Worm (Caenorhabditis elegans) whole organism, young adult: ENCODE measurements around the gene T20D4.3.

Source experiments
- B0019.2 ChIP-seq: fragments of 200-800 bp; sonication (Bioruptor generic); conservative IDR thresholded peaks from 2 replicates; pipeline ENCODE4 v1.3.6; 2022; ENCODE audit warnings: missing genetic modification reagents, missing genetic modification characterization, missing compliant biosample characterization
- Y53F4B.3 ChIP-seq: fragments of 200-800 bp; sonication (Bioruptor generic); IDR thresholded peaks from 2 replicates; pipeline ENCODE4 v1.3.6; 2022; ENCODE audit warnings: missing genetic modification reagents, missing genetic modification characterization, missing compliant biosample characterization
- ceh-91 ChIP-seq: fragments of 200-800 bp; sonication (Bioruptor generic); IDR thresholded peaks from 2 replicates; pipeline ENCODE4 v1.3.6; 2022; ENCODE audit warnings: missing genetic modification reagents, missing genetic modification characterization, missing compliant biosample characterization
- ekl-4 ChIP-seq: fragments of 200-800 bp; sonication (Bioruptor generic); IDR thresholded peaks from 2 replicates; pipeline ENCODE4 v1.3.6; 2022; ENCODE audit warnings: missing genetic modification reagents, missing genetic modification characterization, missing compliant biosample characterization
- madf-6 ChIP-seq: fragments of 200-800 bp; sonication (Bioruptor generic); IDR thresholded peaks from 2 replicates; pipeline ENCODE4 v1.3.6; 2022; ENCODE audit warnings: missing genetic modification reagents, missing genetic modification characterization, missing compliant biosample characterization
- nfya-1 ChIP-seq: sonication (generic microtip); optimal IDR thresholded peaks from 2 replicates; lab custom pipeline; 2017; ENCODE audit warnings: antibody characterized with exemption, missing compliant biosample characterization, missing genetic modification characterization, borderline replicate concordance; ENCODE audit not compliant: insufficient read depth
- snpc-4 ChIP-seq, 5 experiments: fragments of 150-350 bp in 1 of 5; sonication (generic microtip) in 4 of 5; optimal IDR thresholded peaks; 2 replicates each; lab custom pipeline; 2014 to 2018; ENCODE audit warnings: missing genetic modification characterization in 5 of 5, missing biosample characterization in 3 of 5, antibody characterized with exemption in 2 of 5, mild to moderate bottlenecking in 2 of 5, missing compliant biosample characterization in 2 of 5, missing genotype in 2 of 5, moderate library complexity in 2 of 5, missing genetic modification reagents in 1 of 5

DNA sequence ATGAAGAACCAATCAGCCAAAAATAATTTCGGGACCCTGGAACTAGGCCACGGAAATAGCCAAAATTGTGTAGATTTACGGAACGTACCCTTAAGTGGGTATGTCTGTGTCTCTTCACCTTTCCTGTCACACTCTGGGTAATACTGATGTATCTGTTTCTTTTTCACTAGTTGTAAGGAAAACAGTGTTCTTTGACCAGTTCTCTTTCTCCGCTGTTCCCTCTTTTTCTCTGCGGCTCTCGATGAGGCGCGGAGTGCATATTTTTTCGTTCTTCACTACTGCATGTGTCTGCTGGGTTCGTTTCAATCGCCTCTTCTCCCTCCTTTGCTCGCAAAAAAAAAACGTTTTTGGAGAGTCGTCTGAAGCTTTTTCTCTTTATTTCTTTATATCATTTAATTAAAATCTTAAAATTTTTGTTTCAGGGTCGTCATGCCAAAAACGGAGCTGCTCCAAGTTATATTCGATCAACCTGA lies 7.9 kb upstream of the T20D4.3 start, which contains the start of gene arrd-22:
- TF ChIP-seq snpc-4 (GFP tag; optimal IDR thresholded peaks at IDR 0.05; lab: Kevin White, UChicago), result no peak
- TF ChIP-seq snpc-4 (tag; optimal IDR thresholded peaks at IDR 0.05; lab: Kevin White, UChicago), result no peak
- TF ChIP-seq ceh-91 (GFP tag; lab: Robert Waterston, UW), result no peak
- no peak for TF ChIP-seq B0019.2
- TF ChIP-seq madf-6 (GFP tag; lab: Robert Waterston, UW), result no peak
- no peak for TF ChIP-seq Y53F4B.3
- no peak for TF ChIP-seq ekl-4
- TF ChIP-seq nfya-1 (tag; lab: Kevin White, UChicago), result no peak
